Fruit fly (Drosophila melanogaster) whole organism, embryonic: ENCODE data around the gene mtsh.

Experiments
- Ada2b ChIP-seq: fragments of 200-800 bp; sonication (Bioruptor generic); IDR thresholded peaks from 2 replicates; pipeline ENCODE4 v1.3.6; 2022; ENCODE audit warnings: missing biosample characterization, missing genetic modification characterization
- Atf6 ChIP-seq: fragments of 200-800 bp; sonication (Bioruptor generic); IDR thresholded peaks from 2 replicates; pipeline ENCODE4 v1.3.6; 2022; ENCODE audit warnings: missing biosample characterization, missing genetic modification characterization
- CG10543 ChIP-seq: fragments of 200-800 bp; sonication (Bioruptor generic); optimal IDR thresholded peaks from 3 replicates; lab custom pipeline; 2017; ENCODE audit warnings: missing biosample characterization, mild to moderate bottlenecking, missing genetic modification characterization, moderate library complexity
- CG1233 ChIP-seq: fragments of 200-800 bp; sonication (Bioruptor generic); optimal IDR thresholded peaks from 4 replicates; lab custom pipeline; 2018; ENCODE audit warnings: missing biosample characterization, mild to moderate bottlenecking, missing genetic modification characterization
- CG12942 ChIP-seq: fragments of 200-800 bp; sonication (Bioruptor generic); optimal IDR thresholded peaks from 3 replicates; lab custom pipeline; 2016; ENCODE audit warnings: missing biosample characterization, missing genetic modification characterization
- CG13123 ChIP-seq: fragments of 200-800 bp; sonication (Bioruptor generic); optimal IDR thresholded peaks from 2 replicates; lab custom pipeline; 2016; ENCODE audit warnings: missing biosample characterization, missing genetic modification characterization
- CG13296 ChIP-seq: fragments of 200-800 bp; sonication (Bioruptor generic); optimal IDR thresholded peaks from 3 replicates; lab custom pipeline; 2018; ENCODE audit warnings: missing biosample characterization, mild to moderate bottlenecking, missing genetic modification characterization
- CG15514 ChIP-seq: fragments of 200-800 bp; sonication (Bioruptor generic); optimal IDR thresholded peaks from 3 replicates; lab custom pipeline; 2017; ENCODE audit warnings: missing biosample characterization, missing genetic modification characterization, mild to moderate bottlenecking, moderate library complexity, missing genetic modification reagents
- CG17568 ChIP-seq: fragments of 200-800 bp; sonication (Bioruptor generic); optimal IDR thresholded peaks from 2 replicates; lab custom pipeline; 2018; ENCODE audit warnings: missing biosample characterization, mild to moderate bottlenecking, missing genetic modification characterization, moderate library complexity
- CG1832 ChIP-seq: fragments of 200-800 bp; sonication (Bioruptor generic); optimal IDR thresholded peaks from 2 replicates; lab custom pipeline; 2017; ENCODE audit warnings: missing biosample characterization, mild to moderate bottlenecking, missing genetic modification characterization, inconsistent platforms
- CG18764 ChIP-seq: fragments of 200-800 bp; sonication (Bioruptor generic); optimal IDR thresholded peaks from 3 replicates; lab custom pipeline; 2016; ENCODE audit warnings: missing biosample characterization, missing genetic modification characterization
- CG30403 ChIP-seq: fragments of 200-800 bp; sonication (Bioruptor generic); optimal IDR thresholded peaks from 3 replicates; lab custom pipeline; 2016; ENCODE audit warnings: missing biosample characterization, missing genetic modification characterization
- CG32772 ChIP-seq: fragments of 200-800 bp; sonication (Bioruptor generic); IDR thresholded peaks from 2 replicates; pipeline ENCODE4 v1.3.6; 2022; ENCODE audit warnings: missing biosample characterization, missing genetic modification characterization
- CG4404 ChIP-seq: fragments of 200-800 bp; sonication (Bioruptor generic); IDR thresholded peaks from 2 replicates; pipeline ENCODE4 v1.3.6; 2022; ENCODE audit warnings: missing biosample characterization, missing genetic modification characterization
- CG5953 ChIP-seq: fragments of 200-800 bp; sonication (Bioruptor generic); IDR thresholded peaks from 2 replicates; pipeline ENCODE4 v1.3.6; 2022; ENCODE audit warnings: missing biosample characterization, missing genetic modification characterization
- CG6813 ChIP-seq: fragments of 200-800 bp; sonication (Bioruptor generic); optimal IDR thresholded peaks from 2 replicates; lab custom pipeline; 2017; ENCODE audit warnings: missing biosample characterization, missing genetic modification characterization, mild to moderate bottlenecking, moderate library complexity, missing genetic modification reagents
- CG7372 ChIP-seq: fragments of 200-800 bp; sonication (Bioruptor generic); IDR thresholded peaks from 2 replicates; pipeline ENCODE4 v1.3.6; 2022; ENCODE audit warnings: missing biosample characterization, missing genetic modification characterization
- CG8478 ChIP-seq: fragments of >200 bp; optimal IDR thresholded peaks from 2 replicates; lab custom pipeline; 2018
- CG8924 ChIP-seq: fragments of 200-800 bp; optimal IDR thresholded peaks from 3 replicates; lab custom pipeline; 2019; ENCODE audit warnings: missing biosample characterization, mild to moderate bottlenecking, missing genetic modification characterization, moderate library complexity
- CG9817 ChIP-seq: fragments of 200-800 bp; sonication (Bioruptor generic); optimal IDR thresholded peaks from 2 replicates; lab custom pipeline; 2018; ENCODE audit warnings: missing biosample characterization, mild to moderate bottlenecking, missing genetic modification characterization, moderate library complexity
- CkIIα-i1 ChIP-seq: fragments of 200-800 bp; sonication (Bioruptor generic); IDR thresholded peaks from 2 replicates; pipeline ENCODE4 v1.3.6; 2022; ENCODE audit warnings: missing biosample characterization, missing genetic modification characterization
- CoRest ChIP-seq: fragments of 200-800 bp; sonication (Bioruptor generic); optimal IDR thresholded peaks from 3 replicates; lab custom pipeline; 2018; ENCODE audit warnings: missing biosample characterization, mild to moderate bottlenecking, missing genetic modification characterization, moderate library complexity
- D ChIP-seq, 2 experiments: fragments of 200-800 bp in 1 of 2; fragments of >200 bp in 1 of 2; sonication (Bioruptor generic) in 1 of 2; optimal IDR thresholded peaks; 2 replicates in 1 of 2; 3 replicates in 1 of 2; lab custom pipeline; 2017; ENCODE audit warnings: mild to moderate bottlenecking in 1 of 2, missing biosample characterization in 1 of 2, missing genetic modification characterization in 1 of 2, missing genetic modification reagents in 1 of 2
- Dip3 ChIP-seq: fragments of 200-800 bp; sonication (Bioruptor generic); optimal IDR thresholded peaks from 3 replicates; lab custom pipeline; 2016; ENCODE audit warnings: missing biosample characterization, missing genetic modification characterization
- Elba2 ChIP-seq: fragments of 200-800 bp; sonication (Bioruptor generic); optimal IDR thresholded peaks from 3 replicates; lab custom pipeline; 2016; ENCODE audit warnings: missing biosample characterization, missing genetic modification characterization
- HLH4C ChIP-seq: fragments of 200-800 bp; sonication (Bioruptor generic); IDR thresholded peaks from 3 replicates; pipeline ENCODE4 v1.3.6; 2022; ENCODE audit warnings: missing biosample characterization, missing genetic modification characterization; ENCODE audit not compliant: partially characterized antibody
- HmgZ ChIP-seq: fragments of 200-800 bp; sonication (Bioruptor generic); optimal IDR thresholded peaks from 2 replicates; lab custom pipeline; 2018; ENCODE audit warnings: missing biosample characterization, mild to moderate bottlenecking, missing genetic modification characterization
- Lpt ChIP-seq: fragments of >200 bp; optimal IDR thresholded peaks from 2 replicates; lab custom pipeline; 2018; ENCODE audit warnings: missing biosample characterization, missing genetic modification characterization
- Optix ChIP-seq: fragments of 200-800 bp; sonication (Bioruptor generic); IDR thresholded peaks from 3 replicates; pipeline ENCODE4 v1.3.6; 2022; ENCODE audit warnings: missing biosample characterization, missing genetic modification characterization
- Sry-β ChIP-seq: fragments of 200-800 bp; sonication (Bioruptor generic); optimal IDR thresholded peaks from 2 replicates; lab custom pipeline; 2018; ENCODE audit warnings: missing biosample characterization, mild to moderate bottlenecking, missing genetic modification characterization, moderate library complexity
- Xbp1 ChIP-seq: fragments of 200-800 bp; sonication (Bioruptor generic); optimal IDR thresholded peaks from 3 replicates; lab custom pipeline; 2016; ENCODE audit warnings: missing biosample characterization, mild to moderate bottlenecking, missing genetic modification characterization
- ara ChIP-seq: fragments of 200-800 bp; sonication (Bioruptor generic); IDR thresholded peaks from 2 replicates; pipeline ENCODE4 v1.3.6; 2022; ENCODE audit warnings: missing biosample characterization, missing genetic modification characterization
- chn ChIP-seq: fragments of 200-800 bp; sonication (Bioruptor generic); optimal IDR thresholded peaks from 2 replicates; lab custom pipeline; 2016; ENCODE audit warnings: missing biosample characterization, missing genetic modification characterization
- croc ChIP-seq: fragments of 200-800 bp; sonication (Bioruptor generic); conservative IDR thresholded peaks from 3 replicates; pipeline ENCODE4 v1.3.6; 2022; ENCODE audit warnings: missing biosample characterization, missing genetic modification characterization
- da ChIP-seq: fragments of 200-800 bp; sonication (Bioruptor generic); optimal IDR thresholded peaks from 2 replicates; lab custom pipeline; 2016; ENCODE audit warnings: missing biosample characterization, missing genetic modification characterization
- dpn ChIP-seq, 2 experiments: fragments of 200-800 bp; sonication (Bioruptor generic); optimal IDR thresholded peaks; 3 replicates each; lab custom pipeline; 2016; ENCODE audit warnings: missing biosample characterization in 2 of 2, missing genetic modification characterization in 2 of 2
- en ChIP-seq: fragments of 200-800 bp; sonication (Bioruptor generic); optimal IDR thresholded peaks from 2 replicates; lab custom pipeline; 2016; ENCODE audit warnings: missing biosample characterization, missing genetic modification characterization
- fd102C ChIP-seq: fragments of 200-800 bp; sonication (Bioruptor generic); optimal IDR thresholded peaks from 2 replicates; lab custom pipeline; 2018; ENCODE audit warnings: missing biosample characterization, mild to moderate bottlenecking, missing genetic modification characterization, moderate library complexity
- gro ChIP-seq: fragments of 200-800 bp; sonication (Bioruptor generic); optimal IDR thresholded peaks from 2 replicates; lab custom pipeline; 2016; ENCODE audit warnings: missing biosample characterization, missing genetic modification characterization
- gsb ChIP-seq: fragments of 200-800 bp; sonication (Bioruptor generic); IDR thresholded peaks from 2 replicates; pipeline ENCODE4 v1.3.6; 2022; ENCODE audit warnings: missing biosample characterization, missing genetic modification characterization
- ham ChIP-seq: fragments of 200-800 bp; sonication (Bioruptor generic); IDR thresholded peaks from 2 replicates; pipeline ENCODE4 v1.3.6; 2022; ENCODE audit warnings: missing biosample characterization, missing genetic modification characterization
- klu ChIP-seq: fragments of 200-800 bp; sonication (Bioruptor generic); IDR thresholded peaks from 2 replicates; pipeline ENCODE4 v1.3.6; 2022; ENCODE audit warnings: missing biosample characterization, missing genetic modification characterization
- lilli ChIP-seq: fragments of 200-800 bp; sonication (Bioruptor generic); optimal IDR thresholded peaks from 3 replicates; lab custom pipeline; 2016; ENCODE audit warnings: missing biosample characterization, missing genetic modification characterization
- mirr ChIP-seq: fragments of 200-800 bp; sonication (Bioruptor generic); optimal IDR thresholded peaks from 3 replicates; lab custom pipeline; 2018; ENCODE audit warnings: missing biosample characterization, mild to moderate bottlenecking, missing genetic modification characterization
- nmo ChIP-seq: fragments of 200-800 bp; sonication (Bioruptor generic); optimal IDR thresholded peaks from 2 replicates; lab custom pipeline; 2018; ENCODE audit warnings: missing biosample characterization, mild to moderate bottlenecking, missing genetic modification characterization, moderate library complexity
- psq ChIP-seq: fragments of 200-800 bp; sonication (Bioruptor generic); optimal IDR thresholded peaks from 2 replicates; lab custom pipeline; 2017; ENCODE audit warnings: missing biosample characterization, missing genetic modification characterization
- slbo ChIP-seq: fragments of 200-800 bp; sonication (Bioruptor generic); IDR thresholded peaks from 2 replicates; pipeline ENCODE4 v1.3.6; 2022; ENCODE audit warnings: missing biosample characterization, missing genetic modification characterization
- slp2 ChIP-seq: fragments of 200-800 bp; sonication (Bioruptor generic); optimal IDR thresholded peaks from 2 replicates; lab custom pipeline; 2016; ENCODE audit warnings: missing biosample characterization, missing genetic modification characterization
- tx ChIP-seq: fragments of 200-800 bp; sonication (Bioruptor generic); optimal IDR thresholded peaks from 2 replicates; lab custom pipeline; 2016; ENCODE audit warnings: missing biosample characterization, missing genetic modification characterization
- wek ChIP-seq: fragments of 200-800 bp; sonication (Bioruptor generic); optimal IDR thresholded peaks from 3 replicates; lab custom pipeline; 2018; ENCODE audit warnings: missing biosample characterization, mild to moderate bottlenecking, missing genetic modification characterization, moderate library complexity

The mtsh gene

DNA sequence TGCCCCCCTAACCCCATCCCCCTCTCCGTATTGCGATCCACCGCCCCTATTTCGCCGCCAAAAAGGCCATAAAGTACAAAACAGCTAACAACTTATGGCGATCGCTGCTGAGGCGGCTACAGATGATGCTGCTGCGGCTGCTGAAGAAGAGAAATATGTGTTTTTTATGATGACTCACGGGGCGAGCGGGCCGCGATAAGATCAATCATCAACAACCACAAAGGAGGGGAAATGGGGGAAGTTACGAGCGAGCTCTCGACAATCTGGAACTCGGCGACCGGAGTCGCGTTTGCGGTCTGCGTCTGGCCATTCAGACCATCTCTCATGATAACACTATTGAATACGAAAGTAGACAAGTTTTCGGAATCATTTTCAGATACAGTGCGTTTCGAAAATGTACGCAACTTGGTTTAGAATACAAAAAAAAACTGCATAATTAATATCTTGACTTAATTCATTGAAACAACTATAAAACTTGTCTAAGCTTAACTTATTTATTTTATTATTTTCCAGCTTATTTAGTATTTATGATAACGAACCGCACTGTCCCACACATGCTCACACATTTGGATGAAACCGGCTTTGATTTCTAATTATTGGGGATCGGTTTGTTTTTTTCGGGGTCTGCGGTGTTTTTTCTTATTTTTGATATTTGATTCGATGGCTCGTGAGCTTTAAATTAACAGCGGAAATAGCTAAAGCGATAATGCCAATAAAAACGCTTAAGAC, 27.4 kb downstream of the mtsh start (continued):
- TF ChIP-seq slbo (GFP tag; lab: Robert Waterston, UW): peak; percentile 98
- peak; percentile 94 for TF ChIP-seq Xbp1 (GFP tag; lab: Kevin White, UChicago)
- TF ChIP-seq Ada2b (GFP tag; lab: Robert Waterston, UW): peak; percentile 97
- TF ChIP-seq CG10543 (GFP tag; lab: Kevin White, UChicago): peak; percentile 97
- TF ChIP-seq nmo (GFP tag; lab: Kevin White, UChicago): peak; percentile 96
- peak; percentile 97 for TF ChIP-seq HmgZ (tag; lab: Kevin White, UChicago)
- TF ChIP-seq CG30403 (GFP tag; lab: Kevin White, UChicago): peak; percentile 96
- peak; percentile 92 for TF ChIP-seq gro (GFP tag; lab: Kevin White, UChicago)
- TF ChIP-seq CG32772 (GFP tag; lab: Robert Waterston, UW): peak; percentile 97
- no peak for TF ChIP-seq CG1832 (GFP tag; lab: Kevin White, UChicago)
- TF ChIP-seq CG8924 (tag; lab: Kevin White, UChicago): peak; percentile 97
- peak; percentile 92 for TF ChIP-seq slp2
- TF ChIP-seq CG13296: peak; percentile 97
- no peak for TF ChIP-seq fd102C (GFP tag; lab: Kevin White, UChicago)
- TF ChIP-seq da: peak; percentile 81
- no peak for TF ChIP-seq HLH4C (GFP tag; lab: Robert Waterston, UW)
- peak; percentile 85 for TF ChIP-seq ham
- TF ChIP-seq Atf6 (GFP tag; lab: Robert Waterston, UW): peak; percentile 97
- no peak for TF ChIP-seq CG8478 (lab: Kevin White, UChicago)
- TF ChIP-seq CoRest (tag; lab: Kevin White, UChicago): peak; percentile 98
- peak; percentile 91 for TF ChIP-seq tx (GFP tag; lab: Kevin White, UChicago)
- peak; percentile 97 for TF ChIP-seq CG9817 (tag; lab: Kevin White, UChicago)
- peak; percentile 63 for TF ChIP-seq Sry-β (GFP tag; lab: Kevin White, UChicago)
- TF ChIP-seq gsb: peak; percentile 93
- peak; percentile 92 for TF ChIP-seq Dip3 (GFP tag; lab: Kevin White, UChicago)
- peak; percentile 94 for TF ChIP-seq CG1233 (GFP tag; lab: Kevin White, UChicago)
- TF ChIP-seq CG17568: peak; percentile 91
- TF ChIP-seq ara (GFP tag; lab: Robert Waterston, UW): peak; percentile 97
- peak; percentile 86 for TF ChIP-seq CG15514 (GFP tag; lab: Kevin White, UChicago)
- no peak for TF ChIP-seq D (optimal IDR thresholded peaks at IDR 0.05; lab: Kevin White, UChicago)
- TF ChIP-seq D (GFP tag; optimal IDR thresholded peaks at IDR 0.05; lab: Kevin White, UChicago): peak; percentile 95
- peak; percentile 87 for TF ChIP-seq CG12942 (GFP tag; lab: Kevin White, UChicago)
- peak; percentile 92 for TF ChIP-seq mirr
- TF ChIP-seq en: peak; percentile 93
- TF ChIP-seq chn (GFP tag; lab: Kevin White, UChicago): peak; percentile 90
- peak; percentile 91 for TF ChIP-seq CG4404 (GFP tag; lab: Robert Waterston, UW)
- TF ChIP-seq CG5953 (GFP tag; lab: Robert Waterston, UW): peak; percentile 94
- TF ChIP-seq CkIIα-i1 (GFP tag; lab: Robert Waterston, UW): peak; percentile 84
- peak; percentile 94 for TF ChIP-seq CG6813 (GFP tag; lab: Kevin White, UChicago)
- TF ChIP-seq CG18764 (GFP tag; lab: Kevin White, UChicago): peak; percentile 91
- peak; percentile 95 for TF ChIP-seq CG7372 (GFP tag; lab: Robert Waterston, UW)
- TF ChIP-seq klu (GFP tag; lab: Robert Waterston, UW): peak; percentile 94
- TF ChIP-seq Lpt (GFP tag; lab: Kevin White, UChicago): no peak
- peak; percentile 95 for TF ChIP-seq croc (GFP tag; lab: Robert Waterston, UW)
- TF ChIP-seq lilli (GFP tag; lab: Kevin White, UChicago): peak; percentile 96
- peak; percentile 69 for TF ChIP-seq psq (GFP tag; lab: Kevin White, UChicago)
- peak; percentile 87 for TF ChIP-seq Optix (GFP tag; lab: Robert Waterston, UW)
- peak; percentile 85 for TF ChIP-seq wek (GFP tag; lab: Kevin White, UChicago)
- peak; percentile 91 for TF ChIP-seq CG13123 (GFP tag; lab: Kevin White, UChicago)
- TF ChIP-seq Elba2 (GFP tag; lab: Kevin White, UChicago): no peak
- TF ChIP-seq dpn (GFP tag; optimal IDR thresholded peaks at IDR 0.05; lab: Kevin White, UChicago): peak; percentile 92 to 96
